Fruit fly (Drosophila melanogaster): ENCODE results near the gene CG33170.

DNA sequence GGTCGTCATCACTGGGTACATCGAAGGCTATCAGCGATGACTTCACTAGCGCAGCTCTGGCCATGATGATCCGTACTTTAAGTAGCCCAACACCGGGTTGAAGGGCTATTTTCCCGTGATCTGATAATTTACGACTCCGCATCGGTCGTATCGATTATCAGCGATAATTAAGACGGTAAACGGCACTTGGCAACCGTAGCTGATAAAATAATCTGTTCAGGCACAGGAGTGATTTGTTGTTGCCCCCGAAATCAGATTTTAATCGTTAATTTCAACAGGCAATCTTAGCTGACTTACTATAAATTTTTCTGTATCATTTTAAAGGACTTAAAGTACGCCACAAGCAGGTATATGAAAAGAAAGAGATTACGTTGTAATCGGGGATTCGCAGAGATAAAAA is 21.4 kb downstream of the CG33170 start:
- no peak for TF ChIP-seq Myc (optimal IDR thresholded peaks at IDR 0.05)
- TF ChIP-seq h (optimal IDR thresholded peaks at IDR 0.05): no peak
- TF ChIP-seq psq (optimal IDR thresholded peaks at IDR 0.05): no peak
